Worm (Caenorhabditis elegans) whole organism, young adult: Measurements from ENCODE around the gene msp-59.
A peak's percentile ranks its signal among the peaks of the same experiment; 100 is the strongest.

Source experiments
- B0261.1 ChIP-seq: sonication (generic microtip); optimal IDR thresholded peaks from 2 replicates; lab custom pipeline; 2016; ENCODE audit warnings: mild to moderate bottlenecking, missing genetic modification characterization, moderate library complexity, missing compliant biosample characterization
- C06A6.2 ChIP-seq: fragments of 200-800 bp; sonication (Bioruptor generic); conservative IDR thresholded peaks from 2 replicates; pipeline ENCODE4 v1.3.6; 2022; ENCODE audit warnings: missing genetic modification characterization, missing compliant biosample characterization
- F37B4.10 ChIP-seq: fragments of 200-800 bp; sonication (Bioruptor generic); IDR thresholded peaks from 2 replicates; pipeline ENCODE4 v1.3.6; 2022; ENCODE audit warnings: missing genetic modification characterization, missing compliant biosample characterization
- F39B2.1 ChIP-seq: fragments of 200-800 bp; sonication (Bioruptor generic); IDR thresholded peaks from 2 replicates; pipeline ENCODE4 v1.3.6; 2022; ENCODE audit warnings: missing genetic modification reagents, missing genetic modification characterization, missing compliant biosample characterization
- F52B5.7 ChIP-seq: sonication (generic microtip); optimal IDR thresholded peaks from 2 replicates; lab custom pipeline; 2016; ENCODE audit warnings: mild to moderate bottlenecking, missing genetic modification characterization, missing compliant biosample characterization
- F57C9.4 ChIP-seq: sonication (generic microtip); optimal IDR thresholded peaks from 2 replicates; lab custom pipeline; 2017; ENCODE audit warnings: mild to moderate bottlenecking, missing genetic modification characterization, missing compliant biosample characterization
- K11D2.4 ChIP-seq: fragments of 200-800 bp; sonication (Bioruptor generic); IDR thresholded peaks from 2 replicates; pipeline ENCODE4 v1.3.6; 2022; ENCODE audit warnings: missing genetic modification reagents, missing genetic modification characterization, missing compliant biosample characterization
- K12H6.12 ChIP-seq: fragments of 200-800 bp; sonication (Bioruptor generic); optimal IDR thresholded peaks from 2 replicates; lab custom pipeline; 2018; ENCODE audit warnings: mild to moderate bottlenecking, missing genetic modification characterization, missing compliant biosample characterization
- Y79H2A.3 ChIP-seq: fragments of 200-800 bp; sonication (Bioruptor generic); conservative IDR thresholded peaks from 2 replicates; pipeline ENCODE4 v1.3.6; 2022; ENCODE audit warnings: missing genetic modification reagents, missing genetic modification characterization, missing compliant biosample characterization
- aptf-2 ChIP-seq: fragments of 200-800 bp; sonication (Bioruptor generic); conservative IDR thresholded peaks from 2 replicates; pipeline ENCODE4 v1.3.6; 2022; ENCODE audit warnings: missing genetic modification reagents, missing genetic modification characterization, missing compliant biosample characterization
- atf-7 ChIP-seq: sonication (generic microtip); optimal IDR thresholded peaks from 2 replicates; lab custom pipeline; 2017; ENCODE audit warnings: mild to moderate bottlenecking, missing genetic modification characterization, missing compliant biosample characterization
- bed-1 ChIP-seq: fragments of 200-800 bp; sonication (Bioruptor generic); IDR thresholded peaks from 2 replicates; pipeline ENCODE4 v1.3.6; 2022; ENCODE audit warnings: missing genetic modification reagents, missing genetic modification characterization, missing compliant biosample characterization
- ceh-27 ChIP-seq: fragments of 200-800 bp; sonication (Bioruptor generic); optimal IDR thresholded peaks from 2 replicates; lab custom pipeline; 2018; ENCODE audit warnings: mild to moderate bottlenecking, missing genetic modification characterization, moderate library complexity, missing compliant biosample characterization
- ceh-79 ChIP-seq: sonication (generic microtip); optimal IDR thresholded peaks from 2 replicates; lab custom pipeline; 2017; ENCODE audit warnings: mild to moderate bottlenecking, missing genetic modification characterization, missing compliant biosample characterization
- chd-7 ChIP-seq: sonication (generic microtip); optimal IDR thresholded peaks from 2 replicates; lab custom pipeline; 2016; ENCODE audit warnings: mild to moderate bottlenecking, missing genetic modification characterization, moderate library complexity, missing compliant biosample characterization
- dpff-1 ChIP-seq: sonication (generic microtip); optimal IDR thresholded peaks from 2 replicates; lab custom pipeline; 2017; ENCODE audit warnings: mild to moderate bottlenecking, missing genetic modification characterization, missing compliant biosample characterization
- dpl-1 ChIP-seq: fragments of 150-350 bp; optimal IDR thresholded peaks from 2 replicates; lab custom pipeline; 2014; ENCODE audit warnings: missing biosample characterization, missing genetic modification reagents, missing genetic modification characterization
- efl-1 ChIP-seq: fragments of 150-350 bp; optimal IDR thresholded peaks from 2 replicates; lab custom pipeline; 2014; ENCODE audit warnings: missing biosample characterization, missing genetic modification reagents, missing genetic modification characterization
- egl-44 ChIP-seq: fragments of 200-800 bp; sonication (Bioruptor generic); IDR thresholded peaks from 2 replicates; pipeline ENCODE4 v1.3.6; 2022; ENCODE audit warnings: missing genetic modification reagents, missing genetic modification characterization, missing compliant biosample characterization
- fkh-3 ChIP-seq: sonication (generic microtip); optimal IDR thresholded peaks from 2 replicates; lab custom pipeline; 2016; ENCODE audit warnings: mild to moderate bottlenecking, missing genetic modification characterization, missing compliant biosample characterization
- hlh-12 ChIP-seq: sonication (generic microtip); optimal IDR thresholded peaks from 2 replicates; lab custom pipeline; 2016; ENCODE audit warnings: missing genetic modification characterization, missing compliant biosample characterization
- hmg-20 ChIP-seq: fragments of 200-800 bp; sonication (Bioruptor generic); IDR thresholded peaks from 2 replicates; pipeline ENCODE4 v1.3.6; 2022; ENCODE audit warnings: missing genetic modification reagents, missing genetic modification characterization, missing compliant biosample characterization
- hrde-1 ChIP-seq: sonication (generic microtip); optimal IDR thresholded peaks from 2 replicates; lab custom pipeline; 2016; ENCODE audit warnings: missing genetic modification characterization, mild to moderate bottlenecking, missing compliant biosample characterization, moderate library complexity, missing genotype, missing genetic modification reagents, borderline replicate concordance
- lin-40 ChIP-seq: sonication (generic microtip); optimal IDR thresholded peaks from 2 replicates; lab custom pipeline; 2016; ENCODE audit warnings: missing genetic modification characterization, mild to moderate bottlenecking, missing compliant biosample characterization, missing genotype, missing genetic modification reagents
- lir-1 ChIP-seq: fragments of 200-800 bp; sonication (Bioruptor generic); conservative IDR thresholded peaks from 2 replicates; pipeline ENCODE4 v1.3.6; 2022; ENCODE audit warnings: missing genetic modification reagents, missing genetic modification characterization, missing compliant biosample characterization
- lsl-1 ChIP-seq: fragments of 200-800 bp; sonication (Bioruptor generic); optimal IDR thresholded peaks from 2 replicates; lab custom pipeline; 2018; ENCODE audit warnings: mild to moderate bottlenecking, missing genetic modification characterization, moderate library complexity, missing compliant biosample characterization
- lsy-27 ChIP-seq: sonication (generic microtip); optimal IDR thresholded peaks from 2 replicates; lab custom pipeline; 2017; ENCODE audit warnings: missing genetic modification characterization, mild to moderate bottlenecking, missing compliant biosample characterization, antibody characterized with exemption, missing genotype, borderline replicate concordance; ENCODE audit not compliant: insufficient read depth
- madf-3 ChIP-seq: fragments of 200-800 bp; sonication (Bioruptor generic); IDR thresholded peaks from 2 replicates; pipeline ENCODE4 v1.3.6; 2022; ENCODE audit warnings: missing genetic modification reagents, missing genetic modification characterization, missing compliant biosample characterization
- mcd-1 ChIP-seq: fragments of 200-800 bp; sonication (Bioruptor generic); IDR thresholded peaks from 2 replicates; pipeline ENCODE4 v1.3.6; 2022; ENCODE audit warnings: missing genetic modification reagents, missing genetic modification characterization, missing compliant biosample characterization
- nfya-1 ChIP-seq: sonication (generic microtip); optimal IDR thresholded peaks from 2 replicates; lab custom pipeline; 2017; ENCODE audit warnings: antibody characterized with exemption, missing compliant biosample characterization, missing genetic modification characterization, borderline replicate concordance; ENCODE audit not compliant: insufficient read depth
- nfya-2 ChIP-seq: fragments of 200-800 bp; sonication (Bioruptor generic); IDR thresholded peaks from 2 replicates; pipeline ENCODE4 v1.3.6; 2022; ENCODE audit warnings: missing genetic modification reagents, missing genetic modification characterization, missing compliant biosample characterization
- nfyb-1 ChIP-seq: fragments of 200-800 bp; sonication (Bioruptor generic); IDR thresholded peaks from 2 replicates; pipeline ENCODE4 v1.3.6; 2022; ENCODE audit warnings: missing genetic modification reagents, missing genetic modification characterization, missing compliant biosample characterization
- nhr-120 ChIP-seq: fragments of 200-800 bp; sonication (Bioruptor generic); IDR thresholded peaks from 2 replicates; pipeline ENCODE4 v1.3.6; 2022; ENCODE audit warnings: missing genetic modification characterization, missing compliant biosample characterization
- nhr-80 ChIP-seq: sonication (generic microtip); optimal IDR thresholded peaks from 2 replicates; lab custom pipeline; 2016; ENCODE audit warnings: missing genetic modification characterization, missing compliant biosample characterization
- repo-1 ChIP-seq: sonication (generic microtip); optimal IDR thresholded peaks from 2 replicates; lab custom pipeline; 2017; ENCODE audit warnings: mild to moderate bottlenecking, missing genetic modification characterization, missing compliant biosample characterization
- snpc-1.3 ChIP-seq: sonication (generic microtip); optimal IDR thresholded peaks from 2 replicates; lab custom pipeline; 2017; ENCODE audit warnings: missing genetic modification characterization, mild to moderate bottlenecking, missing compliant biosample characterization, antibody characterized with exemption, moderate library complexity, missing genotype, missing genetic modification reagents; ENCODE audit not compliant: insufficient read depth
- snpc-3.4 ChIP-seq: sonication (generic microtip); optimal IDR thresholded peaks from 2 replicates; lab custom pipeline; 2017; ENCODE audit warnings: missing genetic modification characterization, mild to moderate bottlenecking, missing compliant biosample characterization, antibody characterized with exemption, moderate library complexity, missing genotype, missing genetic modification reagents
- snpc-4 ChIP-seq, 5 experiments: fragments of 150-350 bp in 1 of 5; sonication (generic microtip) in 4 of 5; optimal IDR thresholded peaks; 2 replicates each; lab custom pipeline; 2014 to 2018; ENCODE audit warnings: missing genetic modification characterization in 5 of 5, missing biosample characterization in 3 of 5, antibody characterized with exemption in 2 of 5, mild to moderate bottlenecking in 2 of 5, missing compliant biosample characterization in 2 of 5, missing genotype in 2 of 5, moderate library complexity in 2 of 5, missing genetic modification reagents in 1 of 5
- tbp1 ChIP-seq: fragments of 200-800 bp; sonication (Bioruptor generic); optimal IDR thresholded peaks from 2 replicates; lab custom pipeline; 2018; ENCODE audit warnings: mild to moderate bottlenecking, missing genetic modification characterization, missing compliant biosample characterization
- unc-130 ChIP-seq: sonication (generic microtip); optimal IDR thresholded peaks from 2 replicates; lab custom pipeline; 2016; ENCODE audit warnings: missing genetic modification reagents, missing genetic modification characterization, missing compliant biosample characterization
- zfh-2 ChIP-seq: fragments of 200-800 bp; sonication (Bioruptor generic); conservative IDR thresholded peaks from 2 replicates; pipeline ENCODE4 v1.3.6; 2022; ENCODE audit warnings: missing genetic modification reagents, missing genetic modification characterization, missing compliant biosample characterization
- zim-3 ChIP-seq: sonication (generic microtip); optimal IDR thresholded peaks from 2 replicates; lab custom pipeline; 2017; ENCODE audit warnings: mild to moderate bottlenecking, missing genetic modification characterization, moderate library complexity, missing compliant biosample characterization
- ztf-22 ChIP-seq: fragments of 200-800 bp; sonication (Bioruptor generic); optimal IDR thresholded peaks from 2 replicates; lab custom pipeline; 2018; ENCODE audit warnings: mild to moderate bottlenecking, missing genetic modification characterization, moderate library complexity, missing compliant biosample characterization
- ztf-26 ChIP-seq: sonication (generic microtip); optimal IDR thresholded peaks from 2 replicates; lab custom pipeline; 2017; ENCODE audit warnings: missing genetic modification characterization, missing compliant biosample characterization

msp-59 gene

ce11 chrIV:5354124-5354523 lies 41.2 kb upstream of the msp-59 start, which contains the start of gene Y4C6B.1:
TSS of gene Y4C6B.1 (plus strand) at chrIV:5354488.
- TF ChIP-seq C06A6.2 (no peak), lin-40 (tag; lab: Kevin White, UChicago) (no peak), fkh-3 (tag; lab: Kevin White, UChicago) (no peak), snpc-4 (GFP tag; optimal IDR thresholded peaks at IDR 0.05; lab: Kevin White, UChicago) (no peak), snpc-4 (tag; optimal IDR thresholded peaks at IDR 0.05; lab: Kevin White, UChicago) (peak in 3 of 4 experiments; percentile 59 to 80 (median 72)), dpl-1 (peak; percentile 8), Y79H2A.3 (GFP tag; lab: Robert Waterston, UW) (no peak), repo-1 (tag; lab: Kevin White, UChicago) (no peak), lsl-1 (peak; percentile 56), nfyb-1 (GFP tag; lab: Robert Waterston, UW) (no peak), hrde-1 (tag; lab: Kevin White, UChicago) (no peak), F57C9.4 (tag; lab: Kevin White, UChicago) (no peak), snpc-3.4 (tag; lab: Kevin White, UChicago) (peak; percentile 10), aptf-2 (GFP tag; lab: Robert Waterston, UW) (no peak), hmg-20 (GFP tag; lab: Robert Waterston, UW) (no peak), madf-3 (GFP tag; lab: Robert Waterston, UW) (no peak), F37B4.10 (GFP tag; lab: Robert Waterston, UW) (no peak), chd-7 (no peak), hlh-12 (tag; lab: Kevin White, UChicago) (no peak), lir-1 (no peak), nhr-120 (GFP tag; lab: Robert Waterston, UW) (no peak), dpff-1 (tag; lab: Kevin White, UChicago) (no peak), mcd-1 (GFP tag; lab: Robert Waterston, UW) (peak; percentile 69), B0261.1 (tag; lab: Kevin White, UChicago) (no peak), egl-44 (GFP tag; lab: Robert Waterston, UW) (no peak), F39B2.1 (GFP tag; lab: Robert Waterston, UW) (no peak), nfya-2 (GFP tag; lab: Robert Waterston, UW) (no peak), tbp1 (GFP tag; lab: Kevin White, UChicago) (peak; percentile 24), ceh-27 (GFP tag; lab: Kevin White, UChicago) (no peak), ceh-79 (no peak), zfh-2 (GFP tag; lab: Robert Waterston, UW) (no peak), nfya-1 (tag; lab: Kevin White, UChicago) (no peak), lsy-27 (tag; lab: Kevin White, UChicago) (no peak), efl-1 (peak; percentile 61), zim-3 (no peak), K12H6.12 (tag; lab: Kevin White, UChicago) (no peak), bed-1 (no peak)

- no peak for TF ChIP-seq hrde-1 (tag; lab: Kevin White, UChicago)
- no peak for TF ChIP-seq F52B5.7 (tag; lab: Kevin White, UChicago)
- TF ChIP-seq ceh-27 (GFP tag; lab: Kevin White, UChicago): no peak
- TF ChIP-seq K11D2.4 (GFP tag; lab: Robert Waterston, UW): no peak
- TF ChIP-seq bed-1: no peak
- TF ChIP-seq nfya-2 (GFP tag; lab: Robert Waterston, UW): no peak
- TF ChIP-seq unc-130 (GFP tag; lab: Kevin White, UChicago): no peak
- no peak for TF ChIP-seq atf-7
- no peak for TF ChIP-seq nhr-80
- TF ChIP-seq snpc-1.3 (tag; lab: Kevin White, UChicago): no peak
- TF ChIP-seq ztf-26 (tag; lab: Kevin White, UChicago): no peak
- TF ChIP-seq ztf-22 (GFP tag; lab: Kevin White, UChicago): no peak
Measured at ce11 chrIV:5353364-5353763, 40.5 kb upstream of the msp-59 start, which contains the start of gene Y4C6B.7. TSS of gene Y4C6B.7 (minus strand) at chrIV:5353464.
